Worm (Caenorhabditis elegans) whole organism, young adult: ENCODE results near the gene Y38C1AA.19.

Source experiments
- B0336.3 ChIP-seq: fragments of 200-800 bp; sonication (Bioruptor generic); IDR thresholded peaks from 2 replicates; pipeline ENCODE4 v1.3.6; 2022; ENCODE audit warnings: missing genetic modification characterization, missing compliant biosample characterization
- D2030.7 ChIP-seq: fragments of 200-800 bp; sonication (Bioruptor generic); IDR thresholded peaks from 2 replicates; pipeline ENCODE4 v1.3.6; 2022; ENCODE audit warnings: missing genetic modification reagents, missing genetic modification characterization, missing compliant biosample characterization
- F10E7.11 ChIP-seq: sonication (generic microtip); optimal IDR thresholded peaks from 2 replicates; lab custom pipeline; 2017; ENCODE audit warnings: mild to moderate bottlenecking, missing genetic modification characterization, moderate library complexity, missing compliant biosample characterization
- K11D2.4 ChIP-seq: fragments of 200-800 bp; sonication (Bioruptor generic); IDR thresholded peaks from 2 replicates; pipeline ENCODE4 v1.3.6; 2022; ENCODE audit warnings: missing genetic modification reagents, missing genetic modification characterization, missing compliant biosample characterization
- K12H6.12 ChIP-seq: fragments of 200-800 bp; sonication (Bioruptor generic); optimal IDR thresholded peaks from 2 replicates; lab custom pipeline; 2018; ENCODE audit warnings: mild to moderate bottlenecking, missing genetic modification characterization, missing compliant biosample characterization
- atf-7 ChIP-seq: sonication (generic microtip); optimal IDR thresholded peaks from 2 replicates; lab custom pipeline; 2017; ENCODE audit warnings: mild to moderate bottlenecking, missing genetic modification characterization, missing compliant biosample characterization
- athp-1 ChIP-seq: sonication (generic microtip); optimal IDR thresholded peaks from 2 replicates; lab custom pipeline; 2017; ENCODE audit warnings: mild to moderate bottlenecking, missing genetic modification characterization, missing compliant biosample characterization
- attf-5 ChIP-seq: fragments of 200-800 bp; sonication (Bioruptor generic); optimal IDR thresholded peaks from 2 replicates; lab custom pipeline; 2018; ENCODE audit warnings: mild to moderate bottlenecking, missing genetic modification characterization, missing compliant biosample characterization
- bed-1 ChIP-seq: fragments of 200-800 bp; sonication (Bioruptor generic); IDR thresholded peaks from 2 replicates; pipeline ENCODE4 v1.3.6; 2022; ENCODE audit warnings: missing genetic modification reagents, missing genetic modification characterization, missing compliant biosample characterization
- cebp-1 ChIP-seq, 2 experiments: fragments of 200-800 bp in 1 of 2; sonication (Bioruptor generic) in 1 of 2; sonication (generic microtip) in 1 of 2; IDR thresholded peaks in 1 of 2; optimal IDR thresholded peaks in 1 of 2; 2 replicates each; pipeline versions ENCODE4 v1.3.6 to Lab custom; 2017 to 2022; ENCODE audit warnings: missing compliant biosample characterization in 2 of 2, missing genetic modification characterization in 2 of 2, mild to moderate bottlenecking in 1 of 2, missing genetic modification reagents in 1 of 2, moderate library complexity in 1 of 2
- dox-1 ChIP-seq: fragments of 200-800 bp; sonication (Bioruptor generic); IDR thresholded peaks from 2 replicates; pipeline ENCODE4 v1.3.6; 2022; ENCODE audit warnings: missing genetic modification reagents, missing genetic modification characterization, missing compliant biosample characterization
- efl-1 ChIP-seq: fragments of 150-350 bp; optimal IDR thresholded peaks from 2 replicates; lab custom pipeline; 2014; ENCODE audit warnings: missing biosample characterization, missing genetic modification reagents, missing genetic modification characterization
- egrh-3 ChIP-seq: fragments of 200-800 bp; sonication (Bioruptor generic); IDR thresholded peaks from 2 replicates; pipeline ENCODE4 v1.3.6; 2022; ENCODE audit warnings: missing genetic modification reagents, missing genetic modification characterization, missing compliant biosample characterization
- hmg-1.2 ChIP-seq: fragments of 200-800 bp; sonication (Bioruptor generic); IDR thresholded peaks from 2 replicates; pipeline ENCODE4 v1.3.6; 2022; ENCODE audit warnings: missing genetic modification reagents, missing genetic modification characterization, missing compliant biosample characterization
- hrde-1 ChIP-seq: sonication (generic microtip); optimal IDR thresholded peaks from 2 replicates; lab custom pipeline; 2016; ENCODE audit warnings: missing genetic modification characterization, mild to moderate bottlenecking, missing compliant biosample characterization, moderate library complexity, missing genotype, missing genetic modification reagents, borderline replicate concordance
- hsf-1 ChIP-seq: fragments of 200-800 bp; sonication (Bioruptor generic); IDR thresholded peaks from 2 replicates; pipeline ENCODE4 v1.3.6; 2022; ENCODE audit warnings: missing genetic modification reagents, missing genetic modification characterization, missing compliant biosample characterization
- let-607 ChIP-seq, 2 experiments: fragments of 200-800 bp in 1 of 2; sonication (Bioruptor generic) in 1 of 2; sonication (generic microtip) in 1 of 2; optimal IDR thresholded peaks; 2 replicates each; lab custom pipeline; 2016 to 2018; ENCODE audit warnings: mild to moderate bottlenecking in 2 of 2, missing compliant biosample characterization in 2 of 2, missing genetic modification characterization in 2 of 2, moderate library complexity in 2 of 2, missing genotype in 1 of 2
- lin-26 ChIP-seq: fragments of 200-800 bp; sonication (Bioruptor generic); IDR thresholded peaks from 2 replicates; pipeline ENCODE4 v1.3.6; 2022; ENCODE audit warnings: missing genetic modification reagents, missing genetic modification characterization, missing compliant biosample characterization
- lsl-1 ChIP-seq: fragments of 200-800 bp; sonication (Bioruptor generic); optimal IDR thresholded peaks from 2 replicates; lab custom pipeline; 2018; ENCODE audit warnings: mild to moderate bottlenecking, missing genetic modification characterization, moderate library complexity, missing compliant biosample characterization
- madf-6 ChIP-seq: fragments of 200-800 bp; sonication (Bioruptor generic); IDR thresholded peaks from 2 replicates; pipeline ENCODE4 v1.3.6; 2022; ENCODE audit warnings: missing genetic modification reagents, missing genetic modification characterization, missing compliant biosample characterization
- mcd-1 ChIP-seq: fragments of 200-800 bp; sonication (Bioruptor generic); IDR thresholded peaks from 2 replicates; pipeline ENCODE4 v1.3.6; 2022; ENCODE audit warnings: missing genetic modification reagents, missing genetic modification characterization, missing compliant biosample characterization
- nhr-179 ChIP-seq: sonication (generic microtip); optimal IDR thresholded peaks from 2 replicates; lab custom pipeline; 2016; ENCODE audit warnings: mild to moderate bottlenecking, missing genetic modification characterization, missing compliant biosample characterization
- rcor-1 ChIP-seq: fragments of 200-800 bp; sonication (Bioruptor generic); IDR thresholded peaks from 2 replicates; pipeline ENCODE4 v1.3.6; 2022; ENCODE audit warnings: missing genetic modification reagents, missing genetic modification characterization, missing compliant biosample characterization
- repo-1 ChIP-seq: sonication (generic microtip); optimal IDR thresholded peaks from 2 replicates; lab custom pipeline; 2017; ENCODE audit warnings: mild to moderate bottlenecking, missing genetic modification characterization, missing compliant biosample characterization
- snpc-4 ChIP-seq, 5 experiments: fragments of 150-350 bp in 1 of 5; sonication (generic microtip) in 4 of 5; optimal IDR thresholded peaks; 2 replicates each; lab custom pipeline; 2014 to 2018; ENCODE audit warnings: missing genetic modification characterization in 5 of 5, missing biosample characterization in 3 of 5, antibody characterized with exemption in 2 of 5, mild to moderate bottlenecking in 2 of 5, missing compliant biosample characterization in 2 of 5, missing genotype in 2 of 5, moderate library complexity in 2 of 5, missing genetic modification reagents in 1 of 5
- somi-1 ChIP-seq: fragments of 200-800 bp; sonication (Bioruptor generic); optimal IDR thresholded peaks from 2 replicates; lab custom pipeline; 2018; ENCODE audit warnings: mild to moderate bottlenecking, missing genetic modification characterization, missing compliant biosample characterization
- unc-130 ChIP-seq: sonication (generic microtip); optimal IDR thresholded peaks from 2 replicates; lab custom pipeline; 2016; ENCODE audit warnings: missing genetic modification reagents, missing genetic modification characterization, missing compliant biosample characterization
- zfh-2 ChIP-seq: fragments of 200-800 bp; sonication (Bioruptor generic); conservative IDR thresholded peaks from 2 replicates; pipeline ENCODE4 v1.3.6; 2022; ENCODE audit warnings: missing genetic modification reagents, missing genetic modification characterization, missing compliant biosample characterization

The Y38C1AA.19 gene

ce11 chrIV:125881-126781 lies 33.8 kb upstream of the Y38C1AA.19 start, which contains the start of the genes grld-1 and cox-6C (continued):
- 0 out of 2 replicates have a peak, but pooled peaks have one; percentile 50 for TF ChIP-seq cebp-1 (GFP tag; IDR thresholded peaks at IDR 0.05; lab: Robert Waterston, UW)
- TF ChIP-seq cebp-1 (tag; optimal IDR thresholded peaks at IDR 0.05; lab: Kevin White, UChicago), result peak; percentile 56
- peak; percentile 83 for TF ChIP-seq D2030.7 (GFP tag; lab: Robert Waterston, UW)
- TF ChIP-seq, all 124 proteins: peak for 24

DNA sequence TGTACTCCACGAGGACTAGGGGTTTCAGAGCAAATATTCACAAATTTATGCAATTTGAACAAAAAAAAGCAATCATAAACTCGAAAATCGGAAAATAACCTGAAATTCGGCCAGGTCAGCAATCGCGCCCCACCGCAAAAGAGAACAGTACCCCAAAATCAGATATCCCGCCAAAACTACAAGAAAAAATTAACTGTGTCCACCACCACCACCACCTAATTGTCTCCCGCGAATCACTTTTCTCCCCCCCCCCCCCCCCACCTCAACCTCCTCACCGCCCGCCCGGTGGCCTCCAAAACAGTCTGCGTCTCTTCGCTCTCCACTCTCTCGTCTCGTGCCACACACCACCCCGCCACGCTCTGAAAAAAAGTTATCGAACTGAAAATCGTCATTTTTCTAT lies 31.4 kb upstream of the Y38C1AA.19 start:
- TF ChIP-seq egrh-3 (GFP tag; lab: Robert Waterston, UW) (peak; percentile 97), unc-130 (GFP tag; lab: Kevin White, UChicago) (no peak), K11D2.4 (GFP tag; lab: Robert Waterston, UW) (no peak), D2030.7 (GFP tag; lab: Robert Waterston, UW) (peak; percentile 32; the same call in 1 of the 2 replicates), attf-5 (GFP tag; lab: Kevin White, UChicago) (peak; percentile 23), lsl-1 (GFP tag; lab: Kevin White, UChicago) (peak; percentile 41), F10E7.11 (no peak), athp-1 (tag; lab: Kevin White, UChicago) (no peak), zfh-2 (peak; percentile 95), rcor-1 (no peak), nhr-179 (no peak), efl-1 (peak; percentile 28), cebp-1 (GFP tag; IDR thresholded peaks at IDR 0.05; lab: Robert Waterston, UW) (no peak), cebp-1 (tag; optimal IDR thresholded peaks at IDR 0.05; lab: Kevin White, UChicago) (peak; percentile 10), let-607 (tag; optimal IDR thresholded peaks at IDR 0.05; lab: Kevin White, UChicago) (peak; percentile 30 to 66), mcd-1 (GFP tag; lab: Robert Waterston, UW) (peak; percentile 64; the same call in 1 of the 2 replicates), repo-1 (no peak), snpc-4 (GFP tag; optimal IDR thresholded peaks at IDR 0.05; lab: Kevin White, UChicago) (no peak), snpc-4 (tag; optimal IDR thresholded peaks at IDR 0.05; lab: Kevin White, UChicago) (no peak), atf-7 (tag; lab: Kevin White, UChicago) (no peak), B0336.3 (GFP tag; lab: Robert Waterston, UW) (0 out of 2 replicates have a peak, but pooled peaks have one; percentile 18), hrde-1 (tag; lab: Kevin White, UChicago) (no peak), bed-1 (GFP tag; lab: Robert Waterston, UW) (no peak), madf-6 (GFP tag; lab: Robert Waterston, UW) (peak; percentile 68), hmg-1.2 (GFP tag; lab: Robert Waterston, UW) (peak; percentile 32; the same call in 1 of the 2 replicates), hsf-1 (GFP tag; lab: Robert Waterston, UW) (0 out of 2 replicates have a peak, but pooled peaks have one; percentile 27), dox-1 (GFP tag; lab: Robert Waterston, UW) (peak; percentile 46), lin-26 (GFP tag; lab: Robert Waterston, UW) (0 out of 2 replicates have a peak, but pooled peaks have one; percentile 12)

DNA sequence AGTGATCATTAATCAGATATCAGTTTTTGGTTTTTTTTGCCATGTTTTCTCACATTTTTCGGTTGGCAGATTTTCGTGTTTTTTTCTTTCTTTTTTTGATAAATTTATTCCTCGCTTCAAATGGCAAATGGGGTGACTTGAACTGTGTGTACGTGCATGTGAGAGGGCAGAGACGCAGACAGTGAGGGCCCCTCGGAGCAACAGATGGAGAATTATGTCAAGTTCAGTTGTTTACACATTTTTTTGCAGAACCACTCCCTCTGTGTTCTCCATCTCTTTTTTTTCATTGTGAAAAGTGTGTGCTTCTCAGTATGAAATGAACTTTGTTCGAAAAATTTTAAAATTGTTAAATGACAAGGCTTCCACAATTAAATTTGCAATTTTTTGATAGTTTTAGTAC lies 29.8 kb upstream of the Y38C1AA.19 start:
- no peak for TF ChIP-seq let-607 (tag; optimal IDR thresholded peaks at IDR 0.05; lab: Kevin White, UChicago)
- 0 out of 2 replicates have a peak, but pooled peaks have one; percentile 16 for TF ChIP-seq cebp-1 (GFP tag; IDR thresholded peaks at IDR 0.05; lab: Robert Waterston, UW)
- no peak for TF ChIP-seq cebp-1 (tag; optimal IDR thresholded peaks at IDR 0.05; lab: Kevin White, UChicago)

ce11 chrIV:132095-132494 lies 27.9 kb upstream of the Y38C1AA.19 start, which contains the start of gene daf-1:
Gene daf-1, plus strand, starts transcription at chrIV:132416.
- TF ChIP-seq hmg-1.2 (GFP tag; lab: Robert Waterston, UW) (peak; percentile 58; the same call in 1 of the 2 replicates), somi-1 (GFP tag; lab: Kevin White, UChicago) (no peak), zfh-2 (0 out of 2 replicates have a peak, but pooled peaks have one; percentile 25), K12H6.12 (tag; lab: Kevin White, UChicago) (peak; percentile 23)
